Worm (Caenorhabditis elegans): Measurements from ENCODE around the gene clhm-1.

Gene clhm-1

DNA sequence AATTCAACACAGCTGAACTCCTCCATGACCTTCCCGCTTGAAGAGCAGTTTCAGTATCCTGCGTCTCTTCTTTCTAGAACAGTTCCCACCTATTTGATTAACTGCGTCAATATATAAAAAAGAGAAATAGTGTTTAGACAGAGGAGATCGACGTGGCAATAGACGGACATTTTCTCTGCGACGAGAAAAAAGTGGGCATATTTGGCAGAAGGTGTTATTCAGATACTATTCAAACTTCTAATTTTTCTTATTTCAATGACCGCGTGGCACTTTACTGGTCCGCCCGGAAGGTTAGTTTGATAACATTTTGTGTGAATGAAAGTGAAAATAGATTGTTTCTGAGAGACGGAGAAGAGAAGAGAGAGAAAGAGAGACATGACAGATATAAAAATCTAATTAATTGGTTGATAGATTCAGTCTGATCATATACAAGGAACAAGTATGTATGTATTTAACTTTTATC is 22.9 kb downstream of the clhm-1 start, which contains the start of gene tbc-6 (continued):
- no peak for TF ChIP-seq lin-54 (GFP tag; optimal IDR thresholded peaks at IDR 0.05)
- no peak for TF ChIP-seq Y67H2A.10 (GFP tag; conservative IDR thresholded peaks at IDR 0.05)
- no peak for TF ChIP-seq cebp-1 (GFP tag; IDR thresholded peaks at IDR 0.05)
- TF ChIP-seq cebp-1 (tag; optimal IDR thresholded peaks at IDR 0.05), result peak; percentile 21
- TF ChIP-seq aptf-3 (GFP tag; IDR thresholded peaks at IDR 0.05), result no peak
- TF ChIP-seq hmg-1.2 (GFP tag; IDR thresholded peaks at IDR 0.05), result peak; percentile 31; the same call in 1 of the 2 replicates
- no peak for TF ChIP-seq ztf-6 (GFP tag; IDR thresholded peaks at IDR 0.05)
- TF ChIP-seq lin-26 (GFP tag; IDR thresholded peaks at IDR 0.05), result 0 out of 2 replicates have a peak, but pooled peaks have one; percentile 40
- peak; percentile 4 for TF ChIP-seq attf-5 (GFP tag; optimal IDR thresholded peaks at IDR 0.05)
- TF ChIP-seq egl-18 (GFP tag; IDR thresholded peaks at IDR 0.05), result no peak
- TF ChIP-seq sptf-2 (GFP tag; optimal IDR thresholded peaks at IDR 0.05), result no peak
- no peak for TF ChIP-seq F57A8.1 (GFP tag; optimal IDR thresholded peaks at IDR 0.05)
- TF ChIP-seq sdz-38 (tag; optimal IDR thresholded peaks at IDR 0.05), result no peak
- TF ChIP-seq tbx-9 (tag; optimal IDR thresholded peaks at IDR 0.05; ENCODE audit: borderline replicate concordance), result no peak
- no peak for TF ChIP-seq nhr-179 (tag; optimal IDR thresholded peaks at IDR 0.05)
- TF ChIP-seq lsl-1 (GFP tag; optimal IDR thresholded peaks at IDR 0.05), result no peak
- TF ChIP-seq bed-2 (GFP tag; IDR thresholded peaks at IDR 0.05), result no peak

DNA sequence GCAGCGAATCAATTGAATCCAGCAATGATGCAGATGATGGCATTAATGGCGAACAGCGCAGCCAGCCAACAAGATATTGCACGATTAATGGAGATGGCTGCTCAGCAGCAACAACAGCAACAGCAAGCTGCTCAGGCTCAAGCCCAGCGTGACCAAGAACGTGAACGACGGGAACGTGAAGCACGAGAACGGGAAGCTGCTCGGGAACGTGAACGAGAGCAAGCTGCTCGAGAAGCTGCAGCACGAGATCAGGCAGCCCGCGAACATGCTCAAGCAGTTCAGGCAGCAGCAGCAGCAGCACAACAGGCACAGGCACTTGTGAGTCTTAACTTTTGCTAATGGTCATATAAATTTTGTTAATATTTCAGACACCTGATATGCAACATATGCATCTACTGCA is 24.1 kb downstream of the clhm-1 start:
- TF ChIP-seq him-1 (tag; optimal IDR thresholded peaks at IDR 0.05), result no peak
- no peak for TF ChIP-seq cebp-1 (GFP tag; IDR thresholded peaks at IDR 0.05)
- TF ChIP-seq cebp-1 (tag; optimal IDR thresholded peaks at IDR 0.05), result no peak
- TF ChIP-seq nhr-90 (tag; optimal IDR thresholded peaks at IDR 0.05), result no peak
- peak; percentile 91 for TF ChIP-seq zfh-2 (GFP tag; conservative IDR thresholded peaks at IDR 0.05)
- no peak for TF ChIP-seq hmg-1.2 (GFP tag; IDR thresholded peaks at IDR 0.05)
- no peak for TF ChIP-seq rpc-1 (optimal IDR thresholded peaks at IDR 0.05)
- TF ChIP-seq rpc-1 (tag; optimal IDR thresholded peaks at IDR 0.05), result no peak
- no peak for TF ChIP-seq F33H1.4 (GFP tag; IDR thresholded peaks at IDR 0.05)
- no peak for TF ChIP-seq madf-8 (GFP tag; conservative IDR thresholded peaks at IDR 0.05)
- TF ChIP-seq repo-1 (tag; optimal IDR thresholded peaks at IDR 0.05), result peak; percentile 10
- TF ChIP-seq egrh-3 (GFP tag; IDR thresholded peaks at IDR 0.05), result peak; percentile 47; the same call in 1 of the 2 replicates
- TF ChIP-seq nfyb-1 (GFP tag; IDR thresholded peaks at IDR 0.05), result 0 out of 2 replicates have a peak, but pooled peaks have one; percentile 26
- TF ChIP-seq nfya-2 (GFP tag; IDR thresholded peaks at IDR 0.05), result no peak

DNA sequence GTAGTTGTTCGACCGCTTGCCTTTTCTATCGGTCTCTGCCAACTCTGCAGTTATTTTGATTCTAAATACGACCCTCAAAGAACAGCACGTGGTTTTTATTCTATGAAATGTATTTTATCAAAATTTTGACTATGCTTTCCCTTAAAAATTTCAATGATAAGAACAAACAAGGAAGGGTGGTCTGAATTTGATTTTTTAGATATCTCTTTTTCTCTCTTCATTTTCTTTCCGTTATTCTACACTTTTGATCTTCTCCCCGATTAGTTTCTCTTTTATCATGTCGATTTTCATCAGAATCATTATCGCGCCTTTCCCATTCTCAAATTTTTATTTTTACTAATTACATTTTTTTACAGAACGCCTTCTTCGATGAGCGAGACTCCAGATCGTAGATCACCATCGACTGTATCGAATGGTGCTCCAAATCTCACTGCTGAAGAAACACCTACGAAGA is 25.8 kb downstream of the clhm-1 start:
- TF ChIP-seq ceh-27 (GFP tag; optimal IDR thresholded peaks at IDR 0.05), result no peak
- TF ChIP-seq nhr-80 (tag; optimal IDR thresholded peaks at IDR 0.05), result no peak
- no peak for TF ChIP-seq D2030.7 (GFP tag; IDR thresholded peaks at IDR 0.05)
- TF ChIP-seq madf-3 (GFP tag; IDR thresholded peaks at IDR 0.05), result no peak
- no peak for TF ChIP-seq chd-7 (tag; optimal IDR thresholded peaks at IDR 0.05)
- no peak for TF ChIP-seq B0261.1 (tag; optimal IDR thresholded peaks at IDR 0.05)

DNA sequence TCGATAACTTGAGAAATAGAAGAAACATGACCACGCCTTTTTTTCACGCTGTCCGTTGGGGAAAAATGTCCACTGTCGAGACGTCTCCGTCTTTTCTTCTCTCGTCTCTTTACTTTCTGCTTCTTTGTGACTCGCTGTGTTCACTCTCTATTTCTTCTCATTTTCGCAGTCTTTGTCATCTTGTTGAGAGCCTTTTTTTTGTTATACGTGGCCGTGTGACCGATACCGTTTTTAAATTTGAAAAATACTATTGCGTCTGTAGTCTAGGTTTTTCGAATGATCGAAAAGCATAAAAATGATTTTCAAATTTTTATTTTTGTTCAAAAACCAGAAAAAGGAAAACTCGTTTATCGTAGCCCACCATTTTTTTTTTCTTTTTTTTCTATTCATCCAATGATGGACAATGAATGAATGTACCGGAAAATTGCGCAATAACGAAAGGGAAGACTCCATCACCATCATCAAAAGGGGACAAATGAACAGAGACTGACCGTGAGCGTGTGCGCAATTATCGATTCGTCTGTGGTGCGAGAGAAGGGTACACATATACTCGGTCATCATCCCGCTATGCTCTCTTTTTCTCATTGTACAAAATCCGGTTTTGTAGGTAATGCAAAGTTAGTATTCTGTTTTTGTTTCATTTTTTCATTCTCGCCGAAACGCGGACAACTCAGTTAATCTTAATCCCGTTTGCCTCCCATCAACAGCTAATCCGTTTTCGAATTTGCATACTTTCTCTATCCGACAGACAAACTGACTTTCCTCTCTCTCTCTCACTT is 26.4 kb downstream of the clhm-1 start:
- TF ChIP-seq ceh-91 (GFP tag; IDR thresholded peaks at IDR 0.05) (no peak), rpc-1 (optimal IDR thresholded peaks at IDR 0.05) (no peak), rpc-1 (tag; optimal IDR thresholded peaks at IDR 0.05) (no peak), cebp-1 (GFP tag; IDR thresholded peaks at IDR 0.05) (no peak), cebp-1 (tag; optimal IDR thresholded peaks at IDR 0.05) (peak; percentile 1), ztf-6 (GFP tag; IDR thresholded peaks at IDR 0.05) (no peak), bed-2 (GFP tag; IDR thresholded peaks at IDR 0.05) (no peak), hmg-1.2 (GFP tag; IDR thresholded peaks at IDR 0.05) (peak; percentile 16; the same call in 1 of the 2 replicates), pbrm-1 (GFP tag; IDR thresholded peaks at IDR 0.05) (0 out of 2 replicates have a peak, but pooled peaks have one; percentile 18), nfyb-1 (GFP tag; IDR thresholded peaks at IDR 0.05) (no peak)
